Worm (Caenorhabditis elegans) whole organism, L1 larva: ENCODE data around the gene unc-47.

Experiments used
- C34B4.2 ChIP-seq: sonication (generic microtip); optimal IDR thresholded peaks from 2 replicates; lab custom pipeline; 2017; ENCODE audit warnings: mild to moderate bottlenecking, missing genetic modification characterization, missing compliant biosample characterization
- aly-2 ChIP-seq: fragments of 150-350 bp; optimal IDR thresholded peaks from 2 replicates; lab custom pipeline; 2014; ENCODE audit warnings: missing biosample characterization, missing genetic modification characterization
- ama-1 ChIP-seq: fragments of 150-350 bp; optimal IDR thresholded peaks from 2 replicates; lab custom pipeline; 2014
- blmp-1 ChIP-seq: fragments of 150-350 bp; optimal IDR thresholded peaks from 2 replicates; lab custom pipeline; 2014; ENCODE audit warnings: missing biosample characterization, missing genetic modification characterization
- ceh-63 ChIP-seq: fragments of 200-800 bp; sonication (Bioruptor generic); optimal IDR thresholded peaks from 2 replicates; lab custom pipeline; 2018; ENCODE audit warnings: mild to moderate bottlenecking, missing genetic modification characterization, missing compliant biosample characterization
- ceh-8 ChIP-seq: fragments of 200-800 bp; sonication (Bioruptor generic); optimal IDR thresholded peaks from 2 replicates; lab custom pipeline; 2018; ENCODE audit warnings: mild to moderate bottlenecking, missing genetic modification characterization, moderate library complexity, missing compliant biosample characterization
- ceh-82 ChIP-seq, 3 experiments: fragments of 150-350 bp in 1 of 3; sonication (generic microtip) in 2 of 3; optimal IDR thresholded peaks; 2 replicates each; lab custom pipeline; 2014 to 2017; ENCODE audit warnings: missing biosample characterization in 3 of 3, missing genetic modification characterization in 3 of 3
- ceh-90 ChIP-seq: sonication (generic microtip); optimal IDR thresholded peaks from 2 replicates; lab custom pipeline; 2016; ENCODE audit warnings: missing genetic modification characterization, missing compliant biosample characterization
- ces-1 ChIP-seq: fragments of 150-350 bp; optimal IDR thresholded peaks from 2 replicates; lab custom pipeline; 2014; ENCODE audit warnings: missing biosample characterization, missing genetic modification reagents, missing genetic modification characterization
- dpl-1 ChIP-seq, 3 experiments: fragments of 150-350 bp in 2 of 3; sonication (generic microtip) in 1 of 3; optimal IDR thresholded peaks; 2 replicates each; lab custom pipeline; 2014 to 2017; ENCODE audit warnings: missing biosample characterization in 3 of 3, missing genetic modification characterization in 3 of 3, missing genetic modification reagents in 3 of 3
- egl-13 ChIP-seq: sonication (generic microtip); optimal IDR thresholded peaks from 2 replicates; lab custom pipeline; 2016; ENCODE audit warnings: missing genotype, missing genetic modification reagents, missing genetic modification characterization, missing compliant biosample characterization
- elt-2 ChIP-seq: sonication (generic microtip); optimal IDR thresholded peaks from 2 replicates; lab custom pipeline; 2016; ENCODE audit warnings: missing genetic modification characterization, mild to moderate bottlenecking, inconsistent platforms, missing compliant biosample characterization, missing genetic modification reagents
- fkh-4 ChIP-seq: sonication (generic microtip); optimal IDR thresholded peaks from 2 replicates; lab custom pipeline; 2016; ENCODE audit warnings: missing compliant biosample characterization, missing genetic modification characterization, borderline replicate concordance
- fos-1 ChIP-seq: fragments of 150-350 bp; optimal IDR thresholded peaks from 2 replicates; lab custom pipeline; 2014; ENCODE audit warnings: missing biosample characterization, missing genetic modification characterization
- hlh-17 ChIP-seq: fragments of 200-800 bp; sonication (Bioruptor generic); optimal IDR thresholded peaks from 2 replicates; lab custom pipeline; 2018; ENCODE audit warnings: missing genetic modification characterization, mild to moderate bottlenecking, missing compliant biosample characterization, moderate library complexity, borderline replicate concordance
- hlh-4 ChIP-seq: sonication (generic microtip); optimal IDR thresholded peaks from 2 replicates; lab custom pipeline; 2016; ENCODE audit warnings: mild to moderate bottlenecking, missing genetic modification characterization, missing compliant biosample characterization
- irx-1 ChIP-seq: sonication (generic microtip); optimal IDR thresholded peaks from 2 replicates; lab custom pipeline; 2016; ENCODE audit warnings: missing genetic modification characterization, missing compliant biosample characterization
- isw-1 ChIP-seq: fragments of 200-800 bp; sonication (Bioruptor generic); IDR thresholded peaks from 2 replicates; pipeline ENCODE4 v1.3.6; 2022; ENCODE audit warnings: missing genetic modification characterization, missing compliant biosample characterization
- jun-1 ChIP-seq: fragments of 150-350 bp; optimal IDR thresholded peaks from 2 replicates; lab custom pipeline; 2014; ENCODE audit warnings: missing biosample characterization, missing genetic modification reagents, missing genetic modification characterization
- lin-13 ChIP-seq: fragments of 150-350 bp; optimal IDR thresholded peaks from 2 replicates; lab custom pipeline; 2014; ENCODE audit warnings: missing biosample characterization, missing genetic modification reagents, missing genetic modification characterization
- lin-39 ChIP-seq: fragments of 150-350 bp; optimal IDR thresholded peaks from 2 replicates; lab custom pipeline; 2014; ENCODE audit warnings: missing biosample characterization, missing genetic modification reagents, missing genetic modification characterization
- lir-3 ChIP-seq: sonication (generic microtip); optimal IDR thresholded peaks from 2 replicates; lab custom pipeline; 2016; ENCODE audit warnings: mild to moderate bottlenecking, missing genetic modification characterization, moderate library complexity, missing compliant biosample characterization; ENCODE audit not compliant: poor library complexity
- mef-2 ChIP-seq: fragments of 150-350 bp; optimal IDR thresholded peaks from 2 replicates; lab custom pipeline; 2014; ENCODE audit warnings: missing biosample characterization, missing genetic modification characterization
- nhr-19 ChIP-seq: fragments of 200-800 bp; sonication (Bioruptor generic); conservative IDR thresholded peaks from 2 replicates; pipeline ENCODE4 v1.3.6; 2022; ENCODE audit warnings: missing genetic modification characterization, missing compliant biosample characterization
- nhr-237 ChIP-seq: fragments of 150-350 bp; optimal IDR thresholded peaks from 2 replicates; lab custom pipeline; 2014; ENCODE audit warnings: missing biosample characterization, missing genetic modification characterization
- nhr-28 ChIP-seq: fragments of 150-350 bp; optimal IDR thresholded peaks from 2 replicates; lab custom pipeline; 2014; ENCODE audit warnings: missing biosample characterization, missing genetic modification characterization
- nhr-76 ChIP-seq: sonication (generic microtip); optimal IDR thresholded peaks from 2 replicates; lab custom pipeline; 2017; ENCODE audit warnings: missing biosample characterization, missing genetic modification characterization
- nhr-85 ChIP-seq: sonication (generic microtip); peaks from one replicate; lab custom pipeline; 2016; ENCODE audit warnings: missing genetic modification characterization, inconsistent platforms, missing compliant biosample characterization
- pag-3 ChIP-seq: sonication (generic microtip); optimal IDR thresholded peaks from 2 replicates; lab custom pipeline; 2017; ENCODE audit warnings: missing genetic modification characterization, mild to moderate bottlenecking, missing compliant biosample characterization, antibody characterized with exemption, borderline replicate concordance; ENCODE audit not compliant: insufficient read depth
- pqm-1 ChIP-seq: sonication (generic microtip); optimal IDR thresholded peaks from 3 replicates; lab custom pipeline; 2017; ENCODE audit warnings: missing biosample characterization, missing genetic modification characterization
- rnt-1 ChIP-seq: sonication (generic microtip); optimal IDR thresholded peaks from 2 replicates; lab custom pipeline; 2016; ENCODE audit warnings: mild to moderate bottlenecking, missing genetic modification characterization, moderate library complexity, missing compliant biosample characterization
- swsn-7 ChIP-seq: sonication (generic microtip); optimal IDR thresholded peaks from 2 replicates; lab custom pipeline; 2016; ENCODE audit warnings: missing genetic modification characterization, missing compliant biosample characterization
- tbx-2 ChIP-seq: sonication (generic microtip); optimal IDR thresholded peaks from 2 replicates; lab custom pipeline; 2016; ENCODE audit warnings: missing genetic modification characterization, missing compliant biosample characterization
- unc-130 ChIP-seq: fragments of 150-350 bp; optimal IDR thresholded peaks from 2 replicates; lab custom pipeline; 2017; ENCODE audit warnings: missing biosample characterization, missing genetic modification characterization, inconsistent platforms
- unc-30 ChIP-seq: sonication (generic microtip); optimal IDR thresholded peaks from 2 replicates; lab custom pipeline; 2017; ENCODE audit warnings: missing biosample characterization, missing genetic modification characterization
- unc-62 ChIP-seq: fragments of 150-350 bp; optimal IDR thresholded peaks from 2 replicates; lab custom pipeline; 2014; ENCODE audit warnings: missing biosample characterization, missing genetic modification reagents, missing genetic modification characterization
- zip-4 ChIP-seq: fragments of 200-800 bp; sonication (Bioruptor generic); optimal IDR thresholded peaks from 2 replicates; lab custom pipeline; 2018; ENCODE audit warnings: mild to moderate bottlenecking, missing genetic modification characterization, moderate library complexity, missing compliant biosample characterization
- ztf-11 ChIP-seq, 2 experiments: sonication (generic microtip); optimal IDR thresholded peaks; 2 replicates each; lab custom pipeline; 2016 to 2017; ENCODE audit warnings: missing genetic modification characterization in 2 of 2, missing biosample characterization in 1 of 2, missing compliant biosample characterization in 1 of 2

Gene unc-47

ce11 chrIII:10214540-10214979 lies 28.5 kb upstream of the unc-47 start (continued):
- TF ChIP-seq irx-1 (tag; lab: Kevin White, UChicago) (no peak), isw-1 (GFP tag; lab: Robert Waterston, UW) (no peak), unc-130 (no peak), ztf-11 (tag; optimal IDR thresholded peaks at IDR 0.05; lab: Kevin White, UChicago) (peak in 1 of 2 experiments; percentile 22), C34B4.2 (tag; lab: Kevin White, UChicago) (no peak), hlh-4 (tag; lab: Kevin White, UChicago) (no peak), nhr-85 (tag; lab: Kevin White, UChicago) (peak; percentile 4), ceh-82 (tag; optimal IDR thresholded peaks at IDR 0.05; lab: Kevin White, UChicago) (no peak), hlh-17 (GFP tag; lab: Kevin White, UChicago) (no peak), ceh-63 (GFP tag; lab: Kevin White, UChicago) (no peak), tbx-2 (tag; lab: Kevin White, UChicago) (peak; percentile 49), pag-3 (tag; lab: Kevin White, UChicago) (no peak), jun-1 (tag; lab: Kevin White, UChicago) (no peak), fos-1 (tag; lab: Kevin White, UChicago) (no peak), swsn-7 (tag; lab: Kevin White, UChicago) (peak; percentile 28), zip-4 (GFP tag; lab: Kevin White, UChicago) (no peak), dpl-1 (GFP tag; optimal IDR thresholded peaks at IDR 0.05; lab: Kevin White, UChicago) (no peak), ceh-8 (no peak), nhr-237 (tag; lab: Kevin White, UChicago) (no peak), nhr-28 (no peak), aly-2 (tag; lab: Kevin White, UChicago) (peak; percentile 99), rnt-1 (tag; lab: Kevin White, UChicago) (peak; percentile 48), egl-13 (tag; lab: Kevin White, UChicago) (no peak), pqm-1 (tag; lab: Kevin White, UChicago) (no peak), lin-39 (tag; lab: Kevin White, UChicago) (no peak), lin-13 (no peak), unc-62 (no peak), mef-2 (no peak), elt-2 (tag; lab: Kevin White, UChicago) (peak; percentile 60), ceh-90 (tag; lab: Kevin White, UChicago) (no peak), ces-1 (GFP tag; lab: Kevin White, UChicago) (no peak)

DNA sequence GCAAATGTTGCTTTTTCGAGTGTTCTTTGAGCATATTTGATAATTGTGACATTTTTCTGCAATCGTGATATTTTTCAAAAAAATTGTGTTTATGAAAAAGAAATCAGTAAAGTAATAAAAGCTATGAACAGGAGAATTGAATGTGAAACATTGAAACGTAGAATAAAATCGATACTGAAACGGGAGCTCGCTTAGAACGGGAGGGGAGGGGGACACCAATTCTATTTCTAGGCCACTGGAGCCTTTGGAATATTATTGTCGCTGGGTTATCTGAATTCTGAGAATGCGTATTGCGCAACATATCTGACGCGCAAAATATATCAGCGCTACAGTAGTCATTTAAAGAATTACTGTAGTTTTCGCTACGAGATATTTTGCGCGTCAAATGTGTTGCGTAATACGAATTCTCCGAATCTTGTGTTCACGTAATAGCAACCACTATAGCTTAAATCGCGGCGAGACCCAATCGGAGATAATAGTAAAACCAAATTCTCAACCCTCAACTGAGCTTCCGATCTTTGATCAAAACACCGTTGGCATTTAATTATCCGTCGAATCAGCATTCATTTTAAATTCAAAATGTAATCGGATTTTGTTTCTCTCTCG lies 25.9 kb upstream of the unc-47 start, which contains the start of the genes blos-1 and best-18:
Gene blos-1, minus strand, starts transcription at position 58 of the 606 bp plus-strand sequence.
Gene best-18, plus strand, starts transcription at position 508 of the 606 bp plus-strand sequence.
- no peak for TF ChIP-seq lir-3 (tag; lab: Kevin White, UChicago)

DNA sequence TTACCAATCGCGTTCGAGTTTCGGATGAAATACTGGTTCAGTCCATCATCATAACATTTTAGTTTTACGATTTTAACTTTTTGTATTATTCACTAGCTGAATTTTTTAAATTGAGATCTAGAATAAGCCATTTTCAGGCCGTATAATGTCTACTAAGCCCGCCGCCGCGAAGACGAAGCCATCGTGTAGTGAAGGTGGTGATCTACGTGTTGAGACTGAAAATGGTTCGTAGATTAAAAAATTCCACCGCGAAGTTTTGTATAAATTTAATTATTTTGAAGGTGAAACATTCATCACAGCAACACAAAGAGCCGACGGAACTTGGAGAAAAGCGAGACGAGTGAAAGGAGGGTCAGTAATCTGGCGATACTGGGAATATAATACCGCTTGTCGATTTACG lies 23.6 kb upstream of the unc-47 start, which contains the start of gene T20G5.9:
Gene T20G5.9, plus strand, starts transcription at position 138 of the 400 bp plus-strand sequence.
- TF ChIP-seq ama-1 (peak; percentile 19), nhr-76 (tag; lab: Kevin White, UChicago) (no peak), unc-30 (tag; lab: Kevin White, UChicago) (no peak), fkh-4 (tag; lab: Kevin White, UChicago) (no peak), nhr-19 (GFP tag; lab: Robert Waterston, UW) (no peak), blmp-1 (tag; lab: Kevin White, UChicago) (no peak), pag-3 (tag; lab: Kevin White, UChicago) (no peak), C34B4.2 (tag; lab: Kevin White, UChicago) (no peak)
